Worm (Caenorhabditis elegans): Measurements from ENCODE around the gene ZK856.18.

Gene ZK856.18

ce11 chrV:10210244-10210643 lies 24.4 kb upstream of the ZK856.18 start, which contains the start of gene tftc-3:
tftc-3 (minus strand) TSS chrV:10210344.
- TF ChIP-seq him-1 (tag; optimal IDR thresholded peaks at IDR 0.05) (no peak), W03F9.2 (tag; optimal IDR thresholded peaks at IDR 0.05) (no peak), dao-5 (tag; optimal IDR thresholded peaks at IDR 0.05) (no peak)

- TF ChIP-seq him-1 (tag; optimal IDR thresholded peaks at IDR 0.05) (no peak), W03F9.2 (tag; optimal IDR thresholded peaks at IDR 0.05) (no peak), dao-5 (tag; optimal IDR thresholded peaks at IDR 0.05) (no peak)
Measured at ce11 chrV:10206502-10206901, 20.7 kb upstream of the ZK856.18 start, which contains the start of gene rpc-25. rpc-25 (minus strand) TSS chrV:10206602.

- no peak for TF ChIP-seq dao-5 (tag; optimal IDR thresholded peaks at IDR 0.05)
- TF ChIP-seq W03F9.2 (tag; optimal IDR thresholded peaks at IDR 0.05) = no peak
- TF ChIP-seq him-1 (tag; optimal IDR thresholded peaks at IDR 0.05) = no peak
Measured at ce11 chrV:10205483-10205882, 19.7 kb upstream of the ZK856.18 start, which contains the start of gene ZK856.16. ZK856.16 (minus strand) TSS chrV:10205583.

ce11 chrV:10204863-10205338 lies 19.1 kb upstream of the ZK856.18 start, which contains the start of the genes ZK856.19 and ZK856.11:
ZK856.19 (minus strand) TSS chrV:10204913.
ZK856.11 (minus strand) TSS chrV:10204938.
- no peak for TF ChIP-seq him-1 (tag; optimal IDR thresholded peaks at IDR 0.05)
- no peak for TF ChIP-seq dao-5 (tag; optimal IDR thresholded peaks at IDR 0.05)
- TF ChIP-seq W03F9.2 (tag; optimal IDR thresholded peaks at IDR 0.05) = peak; percentile 58

ce11 chrV:10203435-10204009 lies 17.7 kb upstream of the ZK856.18 start, which contains the start of gene chpf-1:
chpf-1 (minus strand) TSS chrV:10203485.
- no peak for TF ChIP-seq him-1 (tag; optimal IDR thresholded peaks at IDR 0.05)
- no peak for TF ChIP-seq W03F9.2 (tag; optimal IDR thresholded peaks at IDR 0.05)
- no peak for TF ChIP-seq dao-5 (tag; optimal IDR thresholded peaks at IDR 0.05)

ce11 chrV:10202340-10202739 lies 16.5 kb upstream of the ZK856.18 start:
- TF ChIP-seq him-1 (tag; optimal IDR thresholded peaks at IDR 0.05) = no peak
- TF ChIP-seq dao-5 (tag; optimal IDR thresholded peaks at IDR 0.05) = no peak
- no peak for TF ChIP-seq W03F9.2 (tag; optimal IDR thresholded peaks at IDR 0.05)

ce11 chrV:10201913-10202312 lies 16.1 kb upstream of the ZK856.18 start, which contains the start of gene ZK856.7:
ZK856.7 (plus strand) TSS chrV:10202098.
- TF ChIP-seq him-1 (tag; optimal IDR thresholded peaks at IDR 0.05) (no peak), dao-5 (tag; optimal IDR thresholded peaks at IDR 0.05) (no peak), W03F9.2 (tag; optimal IDR thresholded peaks at IDR 0.05) (no peak)

- TF ChIP-seq dao-5 (tag; optimal IDR thresholded peaks at IDR 0.05) (no peak), W03F9.2 (tag; optimal IDR thresholded peaks at IDR 0.05) (no peak), him-1 (tag; optimal IDR thresholded peaks at IDR 0.05) (no peak)
Measured at ce11 chrV:10198386-10198785, 12.6 kb upstream of the ZK856.18 start, which contains the start of gene ZK856.6. ZK856.6 (plus strand) TSS chrV:10198686.

- TF ChIP-seq dao-5 (tag; optimal IDR thresholded peaks at IDR 0.05) = no peak
- TF ChIP-seq W03F9.2 (tag; optimal IDR thresholded peaks at IDR 0.05) = no peak
- no peak for TF ChIP-seq him-1 (tag; optimal IDR thresholded peaks at IDR 0.05)
Measured at ce11 chrV:10191242-10191641, 5.4 kb upstream of the ZK856.18 start.

- TF ChIP-seq W03F9.2 (tag; optimal IDR thresholded peaks at IDR 0.05) = no peak
- no peak for TF ChIP-seq dao-5 (tag; optimal IDR thresholded peaks at IDR 0.05)
- no peak for TF ChIP-seq him-1 (tag; optimal IDR thresholded peaks at IDR 0.05)
Measured at ce11 chrV:10190081-10190556, 4.3 kb upstream of the ZK856.18 start, which contains the start of gene ZK856.5. ZK856.5 (minus strand) TSS chrV:10190131.

- TF ChIP-seq him-1 (tag; optimal IDR thresholded peaks at IDR 0.05) (no peak), W03F9.2 (tag; optimal IDR thresholded peaks at IDR 0.05) (no peak), dao-5 (tag; optimal IDR thresholded peaks at IDR 0.05) (no peak)
Measured at ce11 chrV:10183810-10184209, 2.0 kb downstream of the ZK856.18 start.

- TF ChIP-seq him-1 (tag; optimal IDR thresholded peaks at IDR 0.05) (no peak), dao-5 (tag; optimal IDR thresholded peaks at IDR 0.05) (no peak), W03F9.2 (tag; optimal IDR thresholded peaks at IDR 0.05) (no peak)
Measured at ce11 chrV:10182984-10183383, 2.8 kb downstream of the ZK856.18 start, which contains the start of gene ZK856.4. ZK856.4 (plus strand) TSS chrV:10183284.

ce11 chrV:10179235-10179634 lies 6.6 kb downstream of the ZK856.18 start, which contains the start of gene cul-5:
cul-5 (plus strand) TSS chrV:10179535.
- TF ChIP-seq him-1 (tag; optimal IDR thresholded peaks at IDR 0.05) (no peak), W03F9.2 (tag; optimal IDR thresholded peaks at IDR 0.05) (no peak), dao-5 (tag; optimal IDR thresholded peaks at IDR 0.05) (no peak)

ce11 chrV:10178166-10178565 lies 7.6 kb downstream of the ZK856.18 start:
- peak; percentile 55 for TF ChIP-seq W03F9.2 (tag; optimal IDR thresholded peaks at IDR 0.05)
- peak; percentile 40 for TF ChIP-seq him-1 (tag; optimal IDR thresholded peaks at IDR 0.05)
- TF ChIP-seq dao-5 (tag; optimal IDR thresholded peaks at IDR 0.05) = no peak

Measured in whole organism, L4/young adult.